Worm (Caenorhabditis elegans): ENCODE measurements around the gene C03A7.13.

DNA sequence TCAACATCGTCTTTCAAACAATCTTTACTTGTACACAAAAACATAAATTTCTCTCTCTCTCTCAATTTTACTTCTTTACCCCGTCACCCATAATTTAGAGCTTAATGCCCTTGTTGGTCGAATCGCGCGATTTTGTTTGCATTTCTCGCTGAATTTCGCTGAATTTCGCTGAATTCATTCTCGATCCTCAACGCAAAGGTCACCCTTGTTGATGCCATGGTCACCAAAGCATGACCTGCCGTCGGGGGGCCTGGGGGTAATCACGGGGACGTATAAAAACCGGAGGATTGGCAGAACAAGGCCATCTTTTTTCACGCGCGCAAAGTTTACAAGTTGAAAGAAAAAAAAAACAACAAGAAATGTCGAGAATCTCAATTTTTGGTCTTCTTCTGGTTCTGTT is 62.3 kb downstream of the C03A7.13 start, which contains the start of gene F14F9.8:
- TF ChIP-seq nfya-1 (tag; optimal IDR thresholded peaks at IDR 0.05; ENCODE audit: borderline replicate concordance, insufficient read depth) (no peak), sptf-2 (GFP tag; optimal IDR thresholded peaks at IDR 0.05) (no peak), ztf-18 (tag; optimal IDR thresholded peaks at IDR 0.05) (no peak), unc-62 (GFP tag; optimal IDR thresholded peaks at IDR 0.05) (no peak)

All from whole organism, young adult.